Fruit fly (Drosophila melanogaster) whole organism, embryonic: ENCODE measurements around the gene Sbds.

Source experiments
- CG10267 ChIP-seq: fragments of 200-800 bp; sonication (Bioruptor generic); optimal IDR thresholded peaks from 2 replicates; lab custom pipeline; 2018; ENCODE audit warnings: missing biosample characterization, mild to moderate bottlenecking, missing genetic modification characterization, moderate library complexity
- CG10321 ChIP-seq: fragments of 200-800 bp; sonication (Bioruptor generic); IDR thresholded peaks from 2 replicates; pipeline ENCODE4 v1.3.6; 2022; ENCODE audit warnings: missing biosample characterization, missing genetic modification characterization
- CG11085 ChIP-seq: fragments of 200-800 bp; sonication (Bioruptor generic); IDR thresholded peaks from 2 replicates; pipeline ENCODE4 v1.3.6; 2022; ENCODE audit warnings: missing biosample characterization, missing genetic modification characterization
- CG12071 ChIP-seq: fragments of 200-800 bp; sonication (Bioruptor generic); optimal IDR thresholded peaks from 3 replicates; lab custom pipeline; 2018; ENCODE audit warnings: missing biosample characterization, mild to moderate bottlenecking, missing genetic modification characterization
- CG15514 ChIP-seq: fragments of 200-800 bp; sonication (Bioruptor generic); optimal IDR thresholded peaks from 3 replicates; lab custom pipeline; 2017; ENCODE audit warnings: missing biosample characterization, missing genetic modification characterization, mild to moderate bottlenecking, moderate library complexity, missing genetic modification reagents
- CG17328 ChIP-seq: fragments of 200-800 bp; sonication (Bioruptor generic); IDR thresholded peaks from 2 replicates; pipeline ENCODE4 v1.3.6; 2022; ENCODE audit warnings: missing biosample characterization, missing genetic modification characterization
- CG17829 ChIP-seq: fragments of 200-800 bp; optimal IDR thresholded peaks from 2 replicates; lab custom pipeline; 2019; ENCODE audit warnings: missing biosample characterization, mild to moderate bottlenecking, missing genetic modification characterization, moderate library complexity
- CG34422 ChIP-seq: fragments of 200-800 bp; sonication (Bioruptor generic); IDR thresholded peaks from 3 replicates; pipeline ENCODE4 v1.3.6; 2022; ENCODE audit warnings: missing biosample characterization, missing genetic modification characterization
- CG5180 ChIP-seq: fragments of 200-800 bp; sonication (Bioruptor generic); optimal IDR thresholded peaks from 3 replicates; lab custom pipeline; 2017; ENCODE audit warnings: missing biosample characterization, missing genetic modification characterization, mild to moderate bottlenecking, moderate library complexity, missing genetic modification reagents
- CG6254 ChIP-seq: fragments of 200-800 bp; sonication (Bioruptor generic); optimal IDR thresholded peaks from 3 replicates; lab custom pipeline; 2017; ENCODE audit warnings: mild to moderate bottlenecking, missing biosample characterization, missing genetic modification reagents, missing genetic modification characterization
- nom ChIP-seq: fragments of 200-800 bp; sonication (Bioruptor generic); optimal IDR thresholded peaks from 2 replicates; lab custom pipeline; 2017; ENCODE audit warnings: missing biosample characterization, missing genetic modification characterization, mild to moderate bottlenecking, moderate library complexity, missing genetic modification reagents
- sens ChIP-seq: fragments of 200-800 bp; sonication (Bioruptor generic); peaks from one replicate; lab custom pipeline; 2016; ENCODE audit warnings: missing biosample characterization, missing genetic modification characterization
- shn ChIP-seq: fragments of 200-800 bp; sonication (Bioruptor generic); optimal IDR thresholded peaks from 3 replicates; lab custom pipeline; 2016; ENCODE audit warnings: missing biosample characterization, missing genetic modification characterization
- trem ChIP-seq: fragments of 200-800 bp; optimal IDR thresholded peaks from 3 replicates; lab custom pipeline; 2019; ENCODE audit warnings: missing biosample characterization, mild to moderate bottlenecking, missing genetic modification characterization, moderate library complexity

- TF ChIP-seq CG10321 (GFP tag; lab: Robert Waterston, UW): no peak
- TF ChIP-seq CG17328 (GFP tag; lab: Robert Waterston, UW): no peak
- TF ChIP-seq CG15514 (GFP tag; lab: Kevin White, UChicago): no peak
- no peak for TF ChIP-seq CG5180
- TF ChIP-seq CG6254 (GFP tag; lab: Kevin White, UChicago): no peak
- no peak for TF ChIP-seq nom
- TF ChIP-seq trem (tag; lab: Kevin White, UChicago): no peak
- no peak for TF ChIP-seq CG11085 (GFP tag; lab: Robert Waterston, UW)
- no peak for TF ChIP-seq CG10267
- TF ChIP-seq CG12071: no peak
- TF ChIP-seq CG17829: no peak
- TF ChIP-seq CG34422 (GFP tag; lab: Robert Waterston, UW): no peak
- TF ChIP-seq shn: no peak
- TF ChIP-seq sens (GFP tag; lab: Kevin White, UChicago): no peak
Measured at dm6 chr3L:6750835-6751234, 1.9 kb upstream of the Sbds start.
